2 fruit fly cellular contexts compared by ENCODE assay signal in genomic region chr2L:9120475-9121309, dm6.
TF ChIP-seq lines count a peak whose summit lies in the region.

No protein-coding gene starts in this region.

- TF ChIP-seq CTCF in whole organism, embryonic (GFP tag; optimal IDR thresholded peaks at IDR 0.05; lab: Kevin White, UChicago) = no peak

TF ChIP-seq in whole organism, embryonic, 481 proteins besides CTCF, POLR2A, EP300 and RAD21:
- TF ChIP-seq zen (tag; optimal IDR thresholded peaks at IDR 0.05; lab: Kevin White, UChicago) = peak; percentile 12
- no peak for TF ChIP-seq CG13296 (GFP tag; optimal IDR thresholded peaks at IDR 0.05; lab: Kevin White, UChicago)
- 0 out of 4 replicates have a peak, but pooled peaks have one; percentile 31 for TF ChIP-seq chinmo (GFP tag; IDR thresholded peaks at IDR 0.05; lab: Robert Waterston, UW; ENCODE audit: partially characterized antibody)
- TF ChIP-seq odd (GFP tag; optimal IDR thresholded peaks at IDR 0.05; lab: Kevin White, UChicago) = no peak
- peak; percentile 77 for TF ChIP-seq sd (tag; optimal IDR thresholded peaks at IDR 0.05; lab: Kevin White, UChicago)
- TF ChIP-seq Med (GFP tag; lab: Kevin White, UChicago) = peak; percentile 38
- no peak for TF ChIP-seq Bteb2 (GFP tag; optimal IDR thresholded peaks at IDR 0.05; lab: Kevin White, UChicago)
- TF ChIP-seq Ets65A (GFP tag; lab: Kevin White, UChicago) = peak; percentile 42
- TF ChIP-seq CG14014 (GFP tag; IDR thresholded peaks at IDR 0.05; lab: Robert Waterston, UW) = no peak
- TF ChIP-seq kay (GFP tag; optimal IDR thresholded peaks at IDR 0.05; lab: Kevin White, UChicago) = peak; percentile 3
- peak; percentile 2 for TF ChIP-seq kni (GFP tag; optimal IDR thresholded peaks at IDR 0.05; lab: Kevin White, UChicago)
- TF ChIP-seq grn (GFP tag; optimal IDR thresholded peaks at IDR 0.05; lab: Kevin White, UChicago) = peak; percentile 51
- peak in 1 of 2 experiments; percentile 89 for TF ChIP-seq insv (GFP tag; optimal IDR thresholded peaks at IDR 0.05; lab: Kevin White, UChicago)
- peak; percentile 29 for TF ChIP-seq stwl (tag; optimal IDR thresholded peaks at IDR 0.05; lab: Kevin White, UChicago)
- peak; percentile 47 for TF ChIP-seq sqz (GFP tag; optimal IDR thresholded peaks at IDR 0.05; lab: Kevin White, UChicago)
- TF ChIP-seq ase (GFP tag; IDR thresholded peaks at IDR 0.05; lab: Robert Waterston, UW) = no peak
- no peak for TF ChIP-seq ac (GFP tag; optimal IDR thresholded peaks at IDR 0.05; lab: Kevin White, UChicago)
- TF ChIP-seq CG12769 (tag; optimal IDR thresholded peaks at IDR 0.05; lab: Kevin White, UChicago) = peak; percentile 4
- no peak for TF ChIP-seq eve (GFP tag; optimal IDR thresholded peaks at IDR 0.05; lab: Kevin White, UChicago)
- peak; percentile 88 for TF ChIP-seq CG15601 (tag; optimal IDR thresholded peaks at IDR 0.05; lab: Kevin White, UChicago)
- TF ChIP-seq nerfin-2 (GFP tag; IDR thresholded peaks at IDR 0.05; lab: Robert Waterston, UW; ENCODE audit: partially characterized antibody) = no peak
- TF ChIP-seq Asciz (GFP tag; optimal IDR thresholded peaks at IDR 0.05; lab: Kevin White, UChicago) = no peak
- TF ChIP-seq CG2199 (GFP tag; IDR thresholded peaks at IDR 0.05; lab: Robert Waterston, UW) = peak; percentile 77
- TF ChIP-seq lmd (GFP tag; IDR thresholded peaks at IDR 0.05; lab: Robert Waterston, UW) = no peak
- TF ChIP-seq gfzf (GFP tag; optimal IDR thresholded peaks at IDR 0.05; lab: Kevin White, UChicago) = no peak
- TF ChIP-seq salm (tag; optimal IDR thresholded peaks at IDR 0.05; lab: Kevin White, UChicago) = no peak
- no peak for TF ChIP-seq prd (optimal IDR thresholded peaks at IDR 0.05; lab: Kevin White, UChicago)
- TF ChIP-seq prd (GFP tag; IDR thresholded peaks at IDR 0.05; lab: Robert Waterston, UW) = no peak
- TF ChIP-seq abd-A (tag; optimal IDR thresholded peaks at IDR 0.05; lab: Kevin White, UChicago) = peak; percentile 36
- 0 out of 2 replicates have a peak, but pooled peaks have one; percentile 6 for TF ChIP-seq vvl (GFP tag; IDR thresholded peaks at IDR 0.05; lab: Robert Waterston, UW)
- TF ChIP-seq so (GFP tag; IDR thresholded peaks at IDR 0.05; lab: Robert Waterston, UW) = no peak
- TF ChIP-seq nau (GFP tag; optimal IDR thresholded peaks at IDR 0.05; lab: Kevin White, UChicago) = no peak
- no peak for TF ChIP-seq Dad (GFP tag; optimal IDR thresholded peaks at IDR 0.05; lab: Kevin White, UChicago)
- TF ChIP-seq tll (GFP tag; optimal IDR thresholded peaks at IDR 0.05; lab: Kevin White, UChicago) = peak in 1 of 2 experiments; percentile 44
- no peak for TF ChIP-seq bsh (GFP tag; optimal IDR thresholded peaks at IDR 0.05; lab: Kevin White, UChicago)
- TF ChIP-seq CG14050 (GFP tag; IDR thresholded peaks at IDR 0.05; lab: Robert Waterston, UW) = no peak
- peak in 1 of 3 experiments; percentile 20 for TF ChIP-seq lola (GFP tag; optimal IDR thresholded peaks at IDR 0.05; lab: Kevin White, UChicago)
TF ChIP-seq in whole organism, embryonic: peak in this region for 18.

TF ChIP-seq in whole organism, wandering third instar larva, 38 proteins besides CTCF, POLR2A, EP300 and RAD21:
- peak; percentile 60 for TF ChIP-seq N (GFP tag; optimal IDR thresholded peaks at IDR 0.05; lab: Kevin White, UChicago)
- TF ChIP-seq dl (GFP tag; optimal IDR thresholded peaks at IDR 0.05; lab: Kevin White, UChicago; ENCODE audit: insufficient read depth in 1 of 2, partially characterized antibody in 2 of 2) = no peak
- peak; percentile 6 for TF ChIP-seq Dif (GFP tag; optimal IDR thresholded peaks at IDR 0.05; lab: Kevin White, UChicago; ENCODE audit: partially characterized antibody)
- TF ChIP-seq rgr (GFP tag; optimal IDR thresholded peaks at IDR 0.05; lab: Kevin White, UChicago) = no peak
- TF ChIP-seq CG9705 (GFP tag; optimal IDR thresholded peaks at IDR 0.05; lab: Kevin White, UChicago) = no peak
- TF ChIP-seq sage (GFP tag; optimal IDR thresholded peaks at IDR 0.05; lab: Kevin White, UChicago) = no peak
- no peak for TF ChIP-seq Hr78 (GFP tag; optimal IDR thresholded peaks at IDR 0.05; lab: Kevin White, UChicago)
- TF ChIP-seq psq (GFP tag; optimal IDR thresholded peaks at IDR 0.05; lab: Kevin White, UChicago) = no peak
- no peak for TF ChIP-seq fru (GFP tag; optimal IDR thresholded peaks at IDR 0.05; lab: Kevin White, UChicago)
- TF ChIP-seq Hr83 (GFP tag; optimal IDR thresholded peaks at IDR 0.05; lab: Kevin White, UChicago; ENCODE audit: poor library complexity, severe bottlenecking) = no peak
- peak; percentile 6 for TF ChIP-seq Vsx2 (GFP tag; optimal IDR thresholded peaks at IDR 0.05; lab: Kevin White, UChicago; ENCODE audit: partially characterized antibody)
- peak; percentile 66 for TF ChIP-seq Myc (optimal IDR thresholded peaks at IDR 0.05; lab: Kevin White, UChicago)
TF ChIP-seq in whole organism, wandering third instar larva: peak in this region for 4.
